Worm (Caenorhabditis elegans): ENCODE data around the gene Y2H9A.6.

- no peak for TF ChIP-seq nhr-12 (tag; optimal IDR thresholded peaks at IDR 0.05)
- no peak for TF ChIP-seq nhr-47 (tag; optimal IDR thresholded peaks at IDR 0.05)
- no peak for TF ChIP-seq fos-1 (tag; optimal IDR thresholded peaks at IDR 0.05)
- TF ChIP-seq zag-1 (tag; optimal IDR thresholded peaks at IDR 0.05): no peak
- TF ChIP-seq hpl-2 (GFP tag; optimal IDR thresholded peaks at IDR 0.05): no peak
- no peak for TF ChIP-seq egl-27 (tag; optimal IDR thresholded peaks at IDR 0.05)
- TF ChIP-seq nhr-237 (tag; optimal IDR thresholded peaks at IDR 0.05): no peak
- TF ChIP-seq C34B4.2 (tag; optimal IDR thresholded peaks at IDR 0.05): no peak
- no peak for TF ChIP-seq C04F5.9 (tag; optimal IDR thresholded peaks at IDR 0.05)
- TF ChIP-seq ztf-4 (tag; optimal IDR thresholded peaks at IDR 0.05): no peak
- no peak for TF ChIP-seq pax-3 (tag; optimal IDR thresholded peaks at IDR 0.05)
- no peak for TF ChIP-seq swsn-7 (tag; optimal IDR thresholded peaks at IDR 0.05)
Measured at ce11 chrV:13428660-13429059, 15.0 kb upstream of the Y2H9A.6 start, which contains the start of gene srd-19.
